Worm (Caenorhabditis elegans) whole organism, young adult: Measurements from ENCODE around the gene hpo-10.

Source experiments
- F57C9.4 ChIP-seq: sonication (generic microtip); optimal IDR thresholded peaks from 2 replicates; lab custom pipeline; 2017; ENCODE audit warnings: mild to moderate bottlenecking, missing genetic modification characterization, missing compliant biosample characterization
- Y56A3A.18 ChIP-seq: fragments of 200-800 bp; sonication (Bioruptor generic); IDR thresholded peaks from 2 replicates; pipeline ENCODE4 v1.3.6; 2022; ENCODE audit warnings: missing genetic modification reagents, missing genetic modification characterization, missing compliant biosample characterization
- lin-35 ChIP-seq, 3 experiments: fragments of 150-350 bp in 2 of 3; sonication (generic microtip) in 1 of 3; optimal IDR thresholded peaks; 2 replicates each; lab custom pipeline; 2014 to 2018; ENCODE audit warnings: missing biosample characterization in 3 of 3, missing genetic modification characterization in 3 of 3, missing genetic modification reagents in 3 of 3
- mxl-1 ChIP-seq: sonication (generic microtip); optimal IDR thresholded peaks from 2 replicates; lab custom pipeline; 2016; ENCODE audit warnings: missing genetic modification characterization, missing compliant biosample characterization
- pbrm-1 ChIP-seq: fragments of 200-800 bp; sonication (Bioruptor generic); IDR thresholded peaks from 2 replicates; pipeline ENCODE4 v1.3.6; 2022; ENCODE audit warnings: missing genetic modification reagents, missing genetic modification characterization, missing compliant biosample characterization
- snpc-4 ChIP-seq, 5 experiments: fragments of 150-350 bp in 1 of 5; sonication (generic microtip) in 4 of 5; optimal IDR thresholded peaks; 2 replicates each; lab custom pipeline; 2014 to 2018; ENCODE audit warnings: missing genetic modification characterization in 5 of 5, missing biosample characterization in 3 of 5, antibody characterized with exemption in 2 of 5, mild to moderate bottlenecking in 2 of 5, missing compliant biosample characterization in 2 of 5, missing genotype in 2 of 5, moderate library complexity in 2 of 5, missing genetic modification reagents in 1 of 5

ce11 chrIII:5839147-5839546 is 40.1 kb upstream of the hpo-10 start:
- TF ChIP-seq Y56A3A.18 (GFP tag; lab: Robert Waterston, UW) = no peak
- no peak for TF ChIP-seq pbrm-1 (GFP tag; lab: Robert Waterston, UW)
- no peak for TF ChIP-seq F57C9.4 (tag; lab: Kevin White, UChicago)
- TF ChIP-seq lin-35 (GFP tag; optimal IDR thresholded peaks at IDR 0.05; lab: Kevin White, UChicago) = no peak
- TF ChIP-seq snpc-4 (GFP tag; optimal IDR thresholded peaks at IDR 0.05; lab: Kevin White, UChicago) = no peak
- no peak for TF ChIP-seq snpc-4 (tag; optimal IDR thresholded peaks at IDR 0.05; lab: Kevin White, UChicago)
- no peak for TF ChIP-seq mxl-1 (tag; lab: Kevin White, UChicago)
